Worm (Caenorhabditis elegans): ENCODE data around the gene E04F6.4.

Gene E04F6.4

ce11 chrII:7161512-7161911 lies 27.7 kb upstream of the E04F6.4 start, which contains the start of gene C27H5.12:
C27H5.12 (minus strand) TSS chrII:7161612.
- TF ChIP-seq ztf-11 (tag; optimal IDR thresholded peaks at IDR 0.05) (no peak), fkh-10 (GFP tag; optimal IDR thresholded peaks at IDR 0.05) (no peak), nhr-43 (tag; optimal IDR thresholded peaks at IDR 0.05; ENCODE audit: poor library complexity, severe bottlenecking) (no peak), snpc-4 (tag; optimal IDR thresholded peaks at IDR 0.05) (no peak), ama-1 (optimal IDR thresholded peaks at IDR 0.05) (no peak), elt-1 (tag; optimal IDR thresholded peaks at IDR 0.05) (no peak), elt-2 (tag; optimal IDR thresholded peaks at IDR 0.05) (no peak), nhr-237 (tag; optimal IDR thresholded peaks at IDR 0.05) (no peak)

- TF ChIP-seq lin-39 (tag; optimal IDR thresholded peaks at IDR 0.05) (no peak), daf-12 (tag; optimal IDR thresholded peaks at IDR 0.05) (no peak), ceh-16 (tag; optimal IDR thresholded peaks at IDR 0.05) (no peak), ztf-4 (tag; optimal IDR thresholded peaks at IDR 0.05) (no peak), elt-2 (tag; optimal IDR thresholded peaks at IDR 0.05) (no peak), nhr-25 (tag; optimal IDR thresholded peaks at IDR 0.05) (no peak), nfya-1 (tag; optimal IDR thresholded peaks at IDR 0.05; ENCODE audit: insufficient read depth) (no peak), nhr-77 (tag; optimal IDR thresholded peaks at IDR 0.05) (no peak), mdl-1 (tag; optimal IDR thresholded peaks at IDR 0.05) (no peak), nhr-76 (tag; optimal IDR thresholded peaks at IDR 0.05) (no peak), R02D3.7 (tag; optimal IDR thresholded peaks at IDR 0.05) (no peak), nhr-43 (tag; optimal IDR thresholded peaks at IDR 0.05; ENCODE audit: poor library complexity, severe bottlenecking) (no peak), unc-39 (tag; optimal IDR thresholded peaks at IDR 0.05) (no peak), lsy-12 (tag; optimal IDR thresholded peaks at IDR 0.05) (no peak)
These were observed 23.5 kb upstream of the E04F6.4 start, which contains the start of gene mfsd-13.2 for ce11 chrII:7165749-7166148. mfsd-13.2 (minus strand) TSS chrII:7165849.

- TF ChIP-seq mml-1 (tag; optimal IDR thresholded peaks at IDR 0.05): no peak
- no peak for TF ChIP-seq ama-1 (optimal IDR thresholded peaks at IDR 0.05)
- no peak for TF ChIP-seq egl-5 (tag; optimal IDR thresholded peaks at IDR 0.05)
- TF ChIP-seq lin-15B (tag; optimal IDR thresholded peaks at IDR 0.05): no peak
- TF ChIP-seq elt-2 (tag; optimal IDR thresholded peaks at IDR 0.05): peak; percentile 93
- peak; percentile 94 for TF ChIP-seq pqm-1 (tag; optimal IDR thresholded peaks at IDR 0.05)
These were observed 22.5 kb upstream of the E04F6.4 start for ce11 chrII:7166768-7167167.

- TF ChIP-seq hmg-11 (tag; optimal IDR thresholded peaks at IDR 0.05): no peak
- TF ChIP-seq nhr-23 (tag; optimal IDR thresholded peaks at IDR 0.05): peak; percentile 50
These were observed 20.5 kb upstream of the E04F6.4 start, which contains the start of gene col-36 for ce11 chrII:7168712-7169111. col-36 (minus strand) TSS chrII:7168812.

ce11 chrII:7171305-7171998 lies 17.8 kb upstream of the E04F6.4 start, which contains the start of gene dyf-13:
dyf-13 (minus strand) TSS chrII:7171355.
- TF ChIP-seq nhr-28 (tag; optimal IDR thresholded peaks at IDR 0.05) (no peak), skn-1 (tag; optimal IDR thresholded peaks at IDR 0.05) (no peak), ceh-28 (tag; optimal IDR thresholded peaks at IDR 0.05) (no peak), eor-1 (tag; optimal IDR thresholded peaks at IDR 0.05) (no peak), ztf-4 (tag; optimal IDR thresholded peaks at IDR 0.05) (no peak), nhr-77 (tag; optimal IDR thresholded peaks at IDR 0.05) (no peak), egl-5 (tag; optimal IDR thresholded peaks at IDR 0.05) (no peak), mml-1 (tag; optimal IDR thresholded peaks at IDR 0.05) (no peak), nhr-25 (tag; optimal IDR thresholded peaks at IDR 0.05) (no peak), tbx-2 (tag; optimal IDR thresholded peaks at IDR 0.05) (no peak), unc-62 (GFP tag; optimal IDR thresholded peaks at IDR 0.05) (no peak), ztf-11 (tag; optimal IDR thresholded peaks at IDR 0.05) (no peak), pha-4 (tag; optimal IDR thresholded peaks at IDR 0.05) (no peak), nhr-76 (tag; optimal IDR thresholded peaks at IDR 0.05) (no peak)

All from whole organism, L3 larva.